Worm (Caenorhabditis elegans): Measurements from ENCODE around the gene cnc-11.

ce11 chrV:1422269-1422668 lies 19.9 kb upstream of the cnc-11 start:
- no peak for TF ChIP-seq nhr-76 (tag; optimal IDR thresholded peaks at IDR 0.05)
- no peak for TF ChIP-seq mxl-2 (GFP tag; conservative IDR thresholded peaks at IDR 0.05)
- no peak for TF ChIP-seq nhr-28 (tag; optimal IDR thresholded peaks at IDR 0.05)
- TF ChIP-seq mdt-29 (GFP tag; IDR thresholded peaks at IDR 0.05): no peak

Data from whole organism, L4 larva.